Worm (Caenorhabditis elegans): ENCODE measurements around the gene T25G12.11.

The T25G12.11 gene

DNA sequence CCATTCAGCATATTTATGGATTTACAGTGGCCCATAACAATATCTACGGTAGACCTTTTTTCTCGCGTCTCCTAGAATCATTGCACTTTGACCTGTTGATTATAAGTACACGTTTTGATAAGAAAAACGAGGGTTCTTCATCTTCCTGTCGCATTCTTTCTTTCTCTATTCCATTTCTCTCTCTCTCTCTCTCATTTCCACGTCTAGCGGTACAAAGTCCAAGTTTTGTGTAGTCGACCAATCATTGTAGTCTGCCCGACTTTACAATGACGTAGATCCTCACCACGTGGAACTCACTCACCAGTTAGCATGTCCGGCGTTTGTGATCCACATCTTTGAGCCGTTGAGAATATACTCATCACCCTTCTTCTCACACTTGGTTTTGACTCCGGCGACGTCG, 21.2 kb downstream of the T25G12.11 start (continued):
- TF ChIP-seq pha-4 (GFP tag; IDR thresholded peaks at IDR 0.05) = peak; percentile 4; the same call in 1 of the 2 replicates
- TF ChIP-seq pha-4 (tag; optimal IDR thresholded peaks at IDR 0.05) = no peak
- no peak for TF ChIP-seq lin-39 (tag; optimal IDR thresholded peaks at IDR 0.05)
- TF ChIP-seq mxl-3 (GFP tag; optimal IDR thresholded peaks at IDR 0.05) = peak; percentile 79
- TF ChIP-seq tra-1 (GFP tag; IDR thresholded peaks at IDR 0.05) = 0 out of 2 replicates have a peak, but pooled peaks have one; percentile 30
- no peak for TF ChIP-seq nhr-102 (tag; optimal IDR thresholded peaks at IDR 0.05)
- TF ChIP-seq nhr-77 (tag; optimal IDR thresholded peaks at IDR 0.05) = no peak
- no peak for TF ChIP-seq fkh-10 (GFP tag; optimal IDR thresholded peaks at IDR 0.05)

DNA sequence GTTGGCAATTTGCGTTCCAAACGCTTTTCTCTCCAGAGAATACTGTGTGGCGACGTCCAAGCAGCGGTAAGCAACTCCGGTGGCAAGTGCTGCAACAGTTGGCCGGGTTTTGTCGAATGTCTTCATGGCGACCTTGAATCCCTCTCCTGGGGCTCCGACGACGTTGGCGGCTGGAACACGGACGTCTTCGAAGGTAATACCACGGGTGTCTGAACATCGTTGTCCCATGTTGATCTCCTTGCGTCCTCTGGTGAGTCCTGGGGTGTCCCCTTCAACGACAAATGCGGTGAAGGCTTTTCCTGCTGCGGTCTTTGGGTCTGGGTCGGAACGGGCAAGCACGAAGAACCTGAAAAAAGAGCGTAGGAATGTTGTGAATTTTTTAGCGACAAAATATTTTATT, 21.6 kb downstream of the T25G12.11 start:
- TF ChIP-seq dve-1 (tag; optimal IDR thresholded peaks at IDR 0.05; ENCODE audit: insufficient read depth) (no peak), set-16 (GFP tag; IDR thresholded peaks at IDR 0.05) (peak; percentile 61), lim-7 (GFP tag; IDR thresholded peaks at IDR 0.05) (no peak), T20F7.1 (GFP tag; optimal IDR thresholded peaks at IDR 0.05) (no peak), aha-1 (tag) (peak; percentile 59), nhr-237 (tag; optimal IDR thresholded peaks at IDR 0.05) (no peak), pha-4 (GFP tag; IDR thresholded peaks at IDR 0.05) (peak; percentile 7; the same call in 1 of the 2 replicates), pha-4 (tag; optimal IDR thresholded peaks at IDR 0.05) (no peak), ama-1 (optimal IDR thresholded peaks at IDR 0.05) (no peak), nhr-11 (tag; optimal IDR thresholded peaks at IDR 0.05) (no peak), dmd-9 (GFP tag; IDR thresholded peaks at IDR 0.05) (peak; percentile 40; the same call in 1 of the 2 replicates), ceh-62 (tag; optimal IDR thresholded peaks at IDR 0.05) (no peak), daf-8 (GFP tag; IDR thresholded peaks at IDR 0.05) (no peak), jun-1 (tag; optimal IDR thresholded peaks at IDR 0.05) (no peak), madf-9 (GFP tag; conservative IDR thresholded peaks at IDR 0.05) (no peak), F49E8.2 (tag; optimal IDR thresholded peaks at IDR 0.05; ENCODE audit: borderline replicate concordance) (no peak), spr-3 (GFP tag; optimal IDR thresholded peaks at IDR 0.05) (no peak)

DNA sequence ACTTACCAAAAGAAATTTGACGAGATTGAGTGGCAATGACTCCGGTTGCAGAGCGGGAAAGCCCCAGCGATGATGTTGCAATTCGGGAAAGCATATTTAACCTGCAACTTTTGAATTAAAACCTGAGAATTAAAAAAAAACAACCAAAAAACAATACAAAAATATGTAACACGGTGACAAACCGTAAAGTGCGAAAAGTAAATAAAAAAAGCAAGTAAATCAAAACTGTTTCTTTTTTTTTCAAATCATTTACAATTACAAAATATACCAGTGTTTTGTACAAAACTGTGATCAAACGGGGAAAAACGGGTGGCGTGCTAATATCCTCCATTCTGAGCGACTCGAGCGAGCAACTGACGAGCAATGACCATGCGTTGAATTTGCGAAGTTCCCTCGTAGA, 22.5 kb downstream of the T25G12.11 start, which contains the start of gene acdh-10:
Gene acdh-10, minus strand, starts transcription at position 101 of the 400 bp plus-strand sequence.
- peak; percentile 23 for TF ChIP-seq ama-1 (optimal IDR thresholded peaks at IDR 0.05)
- TF ChIP-seq daf-16 (GFP tag; optimal IDR thresholded peaks at IDR 0.05) = no peak
- TF ChIP-seq daf-16 (tag; optimal IDR thresholded peaks at IDR 0.05) = peak; percentile 3
- TF ChIP-seq hmg-1.1 (GFP tag; IDR thresholded peaks at IDR 0.05) = no peak
- TF ChIP-seq pqm-1 (tag; optimal IDR thresholded peaks at IDR 0.05) = no peak

DNA sequence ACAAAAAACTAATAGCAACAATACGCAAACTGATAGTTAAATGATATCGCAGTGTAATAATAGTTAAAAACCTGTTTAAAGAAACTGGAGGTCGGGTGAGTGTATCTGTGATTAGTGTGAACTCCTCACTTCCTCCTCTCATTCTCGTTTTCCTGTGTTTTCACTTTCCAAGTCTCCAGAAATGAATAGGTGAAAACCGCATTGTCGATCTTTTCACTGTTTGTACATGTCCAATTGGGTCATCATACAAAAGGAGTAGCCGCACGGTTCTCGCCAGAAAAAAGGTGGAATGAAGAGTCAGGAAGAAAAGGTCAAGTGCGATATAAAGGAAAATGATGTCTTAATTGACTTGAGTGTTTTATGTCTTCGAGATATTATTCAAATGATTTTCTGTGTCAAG, 25.8 kb downstream of the T25G12.11 start:
- no peak for TF ChIP-seq spr-3 (GFP tag; optimal IDR thresholded peaks at IDR 0.05)
- TF ChIP-seq snpc-4 (tag; optimal IDR thresholded peaks at IDR 0.05) = no peak
- no peak for TF ChIP-seq hmg-1.1 (GFP tag; IDR thresholded peaks at IDR 0.05)
- TF ChIP-seq aha-1 (tag) = no peak
- no peak for TF ChIP-seq duxl-1 (tag; optimal IDR thresholded peaks at IDR 0.05; ENCODE audit: poor library complexity)
- TF ChIP-seq zfp-3 (GFP tag; conservative IDR thresholded peaks at IDR 0.05) = no peak
- no peak for TF ChIP-seq mep-1 (tag; optimal IDR thresholded peaks at IDR 0.05)
- no peak for TF ChIP-seq daf-8 (GFP tag; IDR thresholded peaks at IDR 0.05)
- TF ChIP-seq ztf-7 (tag; optimal IDR thresholded peaks at IDR 0.05) = no peak
- no peak for TF ChIP-seq saeg-2 (GFP tag; IDR thresholded peaks at IDR 0.05)

ce11 chrX:17209265-17209664, 28.1 kb downstream of the T25G12.11 start, which contains the start of gene T08G2.2:
T08G2.2 (minus strand) TSS chrX:17209365.
- no peak for TF ChIP-seq zip-11 (GFP tag; IDR thresholded peaks at IDR 0.05)
- TF ChIP-seq aha-1 (tag) = peak; percentile 83
- no peak for TF ChIP-seq mes-2 (tag; optimal IDR thresholded peaks at IDR 0.05; ENCODE audit: poor library complexity, severe bottlenecking)
- TF ChIP-seq T26A8.4 (GFP tag; IDR thresholded peaks at IDR 0.05) = no peak

Measured in whole organism, L4 larva.